Worm (Caenorhabditis elegans) whole organism, L3 larva: ENCODE results near the gene knl-1.

Experiments
- R02D3.7 ChIP-seq: fragments of 150-350 bp; optimal IDR thresholded peaks from 2 replicates; lab custom pipeline; 2014; ENCODE audit warnings: missing biosample characterization, missing genetic modification characterization
- ZK546.5 ChIP-seq: sonication (generic microtip); optimal IDR thresholded peaks from 2 replicates; lab custom pipeline; 2017; ENCODE audit warnings: missing biosample characterization, missing genetic modification characterization
- aly-2 ChIP-seq: fragments of 150-350 bp; optimal IDR thresholded peaks from 2 replicates; lab custom pipeline; 2014; ENCODE audit warnings: missing biosample characterization, missing genetic modification characterization
- ceh-16 ChIP-seq: sonication (generic microtip); optimal IDR thresholded peaks from 2 replicates; lab custom pipeline; 2017; ENCODE audit warnings: missing biosample characterization, missing genetic modification characterization
- ceh-28 ChIP-seq: fragments of 150-350 bp; optimal IDR thresholded peaks from 2 replicates; lab custom pipeline; 2014; ENCODE audit warnings: missing biosample characterization, missing genetic modification reagents, missing genetic modification characterization
- ceh-9 ChIP-seq: sonication (generic microtip); optimal IDR thresholded peaks from 2 replicates; lab custom pipeline; 2018; ENCODE audit warnings: missing biosample characterization, missing genetic modification characterization
- daf-12 ChIP-seq: fragments of 150-350 bp; optimal IDR thresholded peaks from 2 replicates; lab custom pipeline; 2014; ENCODE audit warnings: missing biosample characterization, missing genetic modification reagents, missing genetic modification characterization
- egl-27 ChIP-seq: sonication (generic microtip); optimal IDR thresholded peaks from 4 replicates; lab custom pipeline; 2017; ENCODE audit warnings: missing biosample characterization, missing genetic modification reagents, missing genetic modification characterization
- egl-5 ChIP-seq: fragments of 150-350 bp; optimal IDR thresholded peaks from 2 replicates; lab custom pipeline; 2017; ENCODE audit warnings: missing biosample characterization, missing genetic modification reagents, missing genetic modification characterization, inconsistent platforms
- elt-1 ChIP-seq: fragments of 150-350 bp; optimal IDR thresholded peaks from 2 replicates; lab custom pipeline; 2014; ENCODE audit warnings: missing biosample characterization, missing genetic modification characterization
- elt-2 ChIP-seq: sonication (generic microtip); optimal IDR thresholded peaks from 2 replicates; lab custom pipeline; 2016; ENCODE audit warnings: missing genetic modification reagents, mild to moderate bottlenecking, missing genetic modification characterization, missing compliant biosample characterization
- elt-3 ChIP-seq, 3 experiments: fragments of 150-350 bp in 1 of 3; sonication (generic microtip) in 2 of 3; optimal IDR thresholded peaks; 2 replicates in 2 of 3; 4 replicates in 1 of 3; lab custom pipeline; 2014 to 2017; ENCODE audit warnings: missing biosample characterization in 3 of 3, missing genetic modification characterization in 3 of 3
- fkh-10 ChIP-seq: sonication (generic microtip); optimal IDR thresholded peaks from 2 replicates; lab custom pipeline; 2017; ENCODE audit warnings: missing biosample characterization, missing genetic modification reagents, missing genetic modification characterization
- fkh-2 ChIP-seq: fragments of 150-350 bp; optimal IDR thresholded peaks from 2 replicates; lab custom pipeline; 2014; ENCODE audit warnings: missing biosample characterization, missing genetic modification reagents, missing genetic modification characterization
- hmg-11 ChIP-seq: sonication (generic microtip); optimal IDR thresholded peaks from 2 replicates; lab custom pipeline; 2016; ENCODE audit warnings: missing genetic modification characterization, missing compliant biosample characterization
- jun-1 ChIP-seq: fragments of 150-350 bp; optimal IDR thresholded peaks from 2 replicates; lab custom pipeline; 2014; ENCODE audit warnings: missing biosample characterization, missing genetic modification reagents, missing genetic modification characterization
- lin-15B ChIP-seq: fragments of 150-350 bp; optimal IDR thresholded peaks from 2 replicates; lab custom pipeline; 2014; ENCODE audit warnings: missing biosample characterization, missing genetic modification characterization
- lin-39 ChIP-seq: fragments of 150-350 bp; optimal IDR thresholded peaks from 2 replicates; lab custom pipeline; 2018; ENCODE audit warnings: missing biosample characterization, missing genetic modification reagents, missing genetic modification characterization
- mdl-1 ChIP-seq: fragments of 150-350 bp; optimal IDR thresholded peaks from 2 replicates; lab custom pipeline; 2014; ENCODE audit warnings: missing biosample characterization, missing genetic modification characterization
- mml-1 ChIP-seq: fragments of 150-350 bp; sonication (generic microtip); optimal IDR thresholded peaks from 3 replicates; lab custom pipeline; 2014; ENCODE audit warnings: missing biosample characterization, missing genetic modification characterization
- nfya-1 ChIP-seq: sonication (generic microtip); optimal IDR thresholded peaks from 2 replicates; lab custom pipeline; 2017; ENCODE audit warnings: missing genetic modification characterization, mild to moderate bottlenecking, missing compliant biosample characterization, antibody characterized with exemption, moderate library complexity; ENCODE audit not compliant: insufficient read depth
- nhr-11 ChIP-seq: fragments of 150-350 bp; optimal IDR thresholded peaks from 2 replicates; lab custom pipeline; 2014; ENCODE audit warnings: missing biosample characterization, missing genetic modification characterization
- nhr-23 ChIP-seq: fragments of 150-350 bp; optimal IDR thresholded peaks from 2 replicates; lab custom pipeline; 2014; ENCODE audit warnings: missing biosample characterization, missing genetic modification reagents, missing genetic modification characterization
- nhr-237 ChIP-seq: fragments of 150-350 bp; optimal IDR thresholded peaks from 2 replicates; lab custom pipeline; 2014; ENCODE audit warnings: missing biosample characterization, missing genetic modification characterization
- nhr-25 ChIP-seq: sonication (generic microtip); optimal IDR thresholded peaks from 2 replicates; lab custom pipeline; 2017; ENCODE audit warnings: missing biosample characterization, missing genetic modification characterization
- nhr-43 ChIP-seq: sonication (generic microtip); optimal IDR thresholded peaks from 2 replicates; lab custom pipeline; 2016; ENCODE audit warnings: mild to moderate bottlenecking, missing genetic modification characterization, missing compliant biosample characterization; ENCODE audit not compliant: poor library complexity, severe bottlenecking
- nhr-67 ChIP-seq: fragments of 150-350 bp; optimal IDR thresholded peaks from 2 replicates; lab custom pipeline; 2014; ENCODE audit warnings: missing biosample characterization, missing genetic modification characterization
- nhr-76 ChIP-seq: fragments of 150-350 bp; sonication (generic microtip); optimal IDR thresholded peaks from 5 replicates; lab custom pipeline; 2014; ENCODE audit warnings: missing biosample characterization, missing genetic modification characterization
- nhr-77 ChIP-seq: fragments of 150-350 bp; optimal IDR thresholded peaks from 2 replicates; lab custom pipeline; 2014; ENCODE audit warnings: missing biosample characterization, missing genetic modification characterization
- pha-4 ChIP-seq: fragments of 150-350 bp; optimal IDR thresholded peaks from 2 replicates; lab custom pipeline; 2014; ENCODE audit warnings: missing biosample characterization, missing genetic modification reagents, missing genetic modification characterization
- pqm-1 ChIP-seq: fragments of 150-350 bp; optimal IDR thresholded peaks from 2 replicates; lab custom pipeline; 2017; ENCODE audit warnings: missing biosample characterization, missing genetic modification characterization, inconsistent platforms
- sea-2 ChIP-seq: fragments of 150-350 bp; sonication (generic microtip); optimal IDR thresholded peaks from 4 replicates; lab custom pipeline; 2014; ENCODE audit warnings: missing biosample characterization, missing genetic modification reagents, missing genetic modification characterization
- snpc-4 ChIP-seq: fragments of 150-350 bp; optimal IDR thresholded peaks from 2 replicates; lab custom pipeline; 2014; ENCODE audit warnings: missing biosample characterization, missing genetic modification characterization
- tbx-2 ChIP-seq: sonication (generic microtip); optimal IDR thresholded peaks from 2 replicates; lab custom pipeline; 2016; ENCODE audit warnings: mild to moderate bottlenecking, missing genetic modification characterization, missing compliant biosample characterization
- unc-39 ChIP-seq: sonication (generic microtip); optimal IDR thresholded peaks from 4 replicates; lab custom pipeline; 2017; ENCODE audit warnings: missing biosample characterization, missing genetic modification characterization
- zag-1 ChIP-seq: fragments of 150-350 bp; optimal IDR thresholded peaks from 2 replicates; lab custom pipeline; 2014; ENCODE audit warnings: missing biosample characterization, missing genetic modification characterization
- ztf-11 ChIP-seq: fragments of 150-350 bp; optimal IDR thresholded peaks from 2 replicates; lab custom pipeline; 2014; ENCODE audit warnings: missing biosample characterization, missing genetic modification characterization
- ztf-4 ChIP-seq: fragments of 150-350 bp; optimal IDR thresholded peaks from 2 replicates; lab custom pipeline; 2014; ENCODE audit warnings: missing biosample characterization, missing genetic modification characterization

knl-1 gene

DNA sequence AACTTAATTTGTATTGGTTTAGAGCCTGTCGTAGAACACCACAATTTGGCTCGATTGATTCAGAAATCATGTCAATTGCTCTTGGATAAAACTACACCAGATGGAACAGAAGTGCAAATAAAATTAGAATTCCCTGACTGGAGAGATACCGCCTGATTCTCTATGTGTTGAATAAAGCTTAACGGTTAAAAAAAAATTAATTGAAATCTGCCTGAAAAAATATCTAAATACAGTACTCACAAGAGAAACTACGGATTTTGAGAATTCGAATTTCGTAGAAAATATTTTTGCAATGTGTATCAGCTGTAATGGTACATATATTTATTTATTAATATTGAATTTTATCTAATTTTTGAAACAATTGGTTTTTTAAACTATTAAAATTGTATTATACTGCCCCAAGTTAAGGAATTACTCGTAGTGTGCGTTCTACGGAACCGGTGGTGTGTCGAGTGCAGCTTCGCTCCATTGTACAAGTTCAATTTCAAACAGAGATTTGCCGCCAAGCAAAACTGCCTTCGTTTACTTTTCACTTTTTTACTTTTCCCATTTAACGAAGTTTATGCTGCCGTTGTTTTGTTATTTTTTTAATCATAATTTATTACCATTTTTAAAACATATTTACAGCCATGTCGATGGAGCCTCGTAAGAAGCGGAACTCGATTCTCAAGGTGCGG lies at the start of gene knl-1:
Gene knl-1 (plus strand): TSS at position 626 of the 677 bp plus-strand sequence.
- TF ChIP-seq nhr-25 (tag; lab: Kevin White, UChicago) (peak; percentile 28), nhr-23 (tag; lab: Kevin White, UChicago) (peak; percentile 51), nfya-1 (tag; lab: Kevin White, UChicago) (peak; percentile 52), jun-1 (peak; percentile 6), pha-4 (tag; lab: Kevin White, UChicago) (peak; percentile 94), sea-2 (GFP tag; lab: Kevin White, UChicago) (no peak), mdl-1 (tag; lab: Kevin White, UChicago) (no peak), ztf-4 (no peak), elt-2 (tag; lab: Kevin White, UChicago) (peak; percentile 28), lin-15B (peak; percentile 69), lin-39 (tag; lab: Kevin White, UChicago) (peak; percentile 44), R02D3.7 (tag; lab: Kevin White, UChicago) (peak; percentile 9), elt-1 (tag; lab: Kevin White, UChicago) (no peak), pqm-1 (tag; lab: Kevin White, UChicago) (peak; percentile 5)
- TF ChIP-seq, all 47 proteins: peak for 10

DNA sequence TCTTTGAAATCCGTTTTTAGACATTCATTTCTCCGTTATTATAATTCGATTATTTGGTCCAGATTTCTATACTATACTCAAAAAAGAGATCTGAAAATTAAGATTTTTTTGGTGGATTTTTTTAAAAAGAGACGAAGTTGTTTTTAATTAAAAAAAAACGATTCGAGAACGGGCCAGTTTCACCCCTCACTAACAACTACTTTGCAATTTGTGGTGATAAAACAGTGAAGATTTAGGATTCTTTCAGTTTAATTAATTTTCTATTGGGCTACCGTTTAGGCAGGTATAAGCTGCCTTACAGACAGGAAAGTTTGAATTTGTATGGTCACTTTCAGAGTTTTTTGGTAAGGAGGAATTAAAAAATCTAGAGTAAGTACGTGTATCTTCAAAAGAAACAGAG lies 49.3 kb upstream of the knl-1 start, which contains the start of gene unc-36:
Gene unc-36 (minus strand): TSS at position 101 of the 400 bp plus-strand sequence.
- TF ChIP-seq mml-1 (tag; lab: Kevin White, UChicago) = no peak
- TF ChIP-seq ztf-4 = no peak
- TF ChIP-seq ceh-9 (tag; lab: Kevin White, UChicago) = no peak
- no peak for TF ChIP-seq elt-3 (tag; optimal IDR thresholded peaks at IDR 0.05; lab: Kevin White, UChicago)
- TF ChIP-seq egl-27 (tag; lab: Kevin White, UChicago) = no peak
- no peak for TF ChIP-seq zag-1 (tag; lab: Kevin White, UChicago)
- no peak for TF ChIP-seq nhr-25 (tag; lab: Kevin White, UChicago)
- TF ChIP-seq fkh-2 (tag; lab: Kevin White, UChicago) = no peak
- TF ChIP-seq ceh-28 (tag; lab: Kevin White, UChicago) = no peak
- no peak for TF ChIP-seq nfya-1 (tag; lab: Kevin White, UChicago)
- TF ChIP-seq nhr-67 (tag; lab: Kevin White, UChicago) = no peak
- no peak for TF ChIP-seq R02D3.7 (tag; lab: Kevin White, UChicago)
- no peak for TF ChIP-seq ztf-11
- no peak for TF ChIP-seq unc-39 (tag; lab: Kevin White, UChicago)
- TF ChIP-seq, all 47 proteins: peak for 0

DNA sequence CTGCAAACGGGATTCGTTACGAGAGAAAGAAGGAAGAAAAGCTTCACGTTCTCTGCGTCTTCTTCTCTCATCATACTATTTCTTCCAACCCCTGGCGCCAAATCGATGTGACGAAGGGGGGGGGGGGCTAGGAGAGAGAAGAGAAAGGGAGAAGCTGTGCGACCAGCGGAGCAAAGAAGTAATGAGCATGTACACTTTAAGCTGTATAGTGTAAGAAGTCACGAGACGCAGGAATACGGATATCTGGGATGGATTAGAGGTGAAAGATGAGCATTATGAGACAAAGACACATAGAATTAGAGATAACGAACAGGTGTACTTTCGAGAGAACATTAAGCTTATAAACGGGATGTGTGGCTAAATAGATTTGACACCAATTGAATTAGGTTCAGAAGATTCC lies 48.7 kb upstream of the knl-1 start:
- no peak for TF ChIP-seq jun-1
- no peak for TF ChIP-seq pqm-1 (tag; lab: Kevin White, UChicago)
- peak; percentile 43 for TF ChIP-seq snpc-4 (tag; lab: Kevin White, UChicago)
- no peak for TF ChIP-seq nhr-23 (tag; lab: Kevin White, UChicago)
- no peak for TF ChIP-seq egl-5 (tag; lab: Kevin White, UChicago)
- TF ChIP-seq nhr-11 = peak; percentile 5
- no peak for TF ChIP-seq fkh-10
- TF ChIP-seq mdl-1 (tag; lab: Kevin White, UChicago) = no peak
- no peak for TF ChIP-seq hmg-11 (tag; lab: Kevin White, UChicago)
- TF ChIP-seq aly-2 (tag; lab: Kevin White, UChicago) = no peak
- peak; percentile 33 for TF ChIP-seq lin-15B
- TF ChIP-seq nfya-1 (tag; lab: Kevin White, UChicago) = peak; percentile 77
- no peak for TF ChIP-seq sea-2 (GFP tag; lab: Kevin White, UChicago)
- no peak for TF ChIP-seq nhr-237 (tag; lab: Kevin White, UChicago)
- peak; percentile 60 for TF ChIP-seq lin-39 (tag; lab: Kevin White, UChicago)

DNA sequence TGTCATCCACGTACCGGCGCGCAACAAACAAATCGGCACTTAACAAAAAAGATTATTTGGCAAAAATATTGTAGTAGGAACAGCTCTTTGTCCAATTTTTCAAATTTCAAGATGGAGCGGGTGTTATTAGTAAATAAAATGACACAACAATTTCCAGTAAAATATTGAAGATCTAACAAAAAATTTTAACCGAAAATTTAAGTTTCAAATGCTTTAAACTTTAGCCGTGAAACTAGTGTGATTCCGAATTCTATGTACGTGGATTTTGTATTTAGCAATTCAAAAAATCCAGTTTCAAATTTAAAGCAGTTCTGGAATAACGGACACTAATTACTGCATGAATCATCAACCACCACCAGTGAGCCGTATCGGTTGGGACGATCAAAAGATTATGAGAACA lies 47.7 kb upstream of the knl-1 start, which contains the start of gene snb-5:
Gene snb-5 (plus strand): TSS at position 301 of the 400 bp plus-strand sequence.
- TF ChIP-seq R02D3.7 (tag; lab: Kevin White, UChicago) (no peak), pha-4 (tag; lab: Kevin White, UChicago) (no peak), mml-1 (tag; lab: Kevin White, UChicago) (no peak), nfya-1 (tag; lab: Kevin White, UChicago) (no peak), daf-12 (tag; lab: Kevin White, UChicago) (no peak), nhr-43 (tag; lab: Kevin White, UChicago) (no peak), ZK546.5 (no peak), nhr-25 (tag; lab: Kevin White, UChicago) (no peak), nhr-23 (tag; lab: Kevin White, UChicago) (no peak), ceh-16 (tag; lab: Kevin White, UChicago) (no peak), ceh-28 (tag; lab: Kevin White, UChicago) (no peak), elt-1 (tag; lab: Kevin White, UChicago) (no peak), nhr-76 (tag; lab: Kevin White, UChicago) (no peak), nhr-77 (no peak), tbx-2 (tag; lab: Kevin White, UChicago) (no peak)
